Worm (Caenorhabditis elegans): ENCODE results near the gene T20B12.7.

DNA sequence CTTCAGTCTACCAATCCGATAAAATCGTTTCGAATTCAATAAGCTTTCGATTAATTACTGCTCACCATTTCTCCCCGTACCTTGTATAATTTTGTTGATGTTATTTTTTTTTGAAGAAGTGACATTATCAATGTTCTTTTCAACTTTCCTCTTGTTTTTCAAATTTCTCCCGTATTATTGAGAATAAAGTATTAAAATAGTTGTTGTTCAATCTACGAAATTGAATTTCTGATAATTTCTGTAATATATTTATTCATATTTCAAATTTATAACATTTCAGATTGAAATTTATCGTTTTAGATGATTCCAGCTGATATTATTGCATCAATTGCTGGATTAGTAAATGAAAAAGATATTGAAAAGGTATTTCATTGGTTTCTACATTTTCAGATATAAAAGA, 7.1 kb upstream of the T20B12.7 start, which contains the start of gene trd-1:
- TF ChIP-seq tbx-37 (GFP tag; conservative IDR thresholded peaks at IDR 0.05) (no peak), ama-1 (optimal IDR thresholded peaks at IDR 0.05) (no peak), ceh-13 (GFP tag; optimal IDR thresholded peaks at IDR 0.05) (no peak), ets-7 (tag; optimal IDR thresholded peaks at IDR 0.05) (no peak), flt-1 (GFP tag; IDR thresholded peaks at IDR 0.05) (no peak), pes-1 (GFP tag; IDR thresholded peaks at IDR 0.05) (no peak), hnd-1 (tag; optimal IDR thresholded peaks at IDR 0.05) (no peak), tbx-11 (GFP tag; IDR thresholded peaks at IDR 0.05) (no peak), aly-1 (tag; optimal IDR thresholded peaks at IDR 0.05) (no peak), hmbx-1 (tag; optimal IDR thresholded peaks at IDR 0.05) (no peak), sea-1 (GFP tag; conservative IDR thresholded peaks at IDR 0.05) (no peak)
